Worm (Caenorhabditis elegans): ENCODE results near the gene Y97E10AR.2.

ce11 chrV:7954552-7954951 is 41.4 kb upstream of the Y97E10AR.2 start, which contains the start of gene F26D11.13:
- TF ChIP-seq F55B11.4 (tag; optimal IDR thresholded peaks at IDR 0.05; ENCODE audit: borderline replicate concordance, insufficient read depth) (no peak), atf-7 (tag; optimal IDR thresholded peaks at IDR 0.05) (no peak), snpc-1.3 (tag; optimal IDR thresholded peaks at IDR 0.05; ENCODE audit: insufficient read depth) (no peak), pbrm-1 (GFP tag; IDR thresholded peaks at IDR 0.05) (no peak), Y79H2A.3 (GFP tag; conservative IDR thresholded peaks at IDR 0.05) (no peak), dox-1 (GFP tag; IDR thresholded peaks at IDR 0.05) (no peak), B0336.3 (GFP tag; IDR thresholded peaks at IDR 0.05) (no peak), mel-28 (tag; optimal IDR thresholded peaks at IDR 0.05; ENCODE audit: borderline replicate concordance) (no peak), sdz-38 (tag; optimal IDR thresholded peaks at IDR 0.05) (no peak), ztf-28 (GFP tag; IDR thresholded peaks at IDR 0.05) (no peak), egrh-3 (GFP tag; IDR thresholded peaks at IDR 0.05) (no peak), sea-2 (GFP tag; IDR thresholded peaks at IDR 0.05) (no peak)
